Fruit fly (Drosophila melanogaster): ENCODE data around the gene Hsc70-3.

The Hsc70-3 gene

dm6 chrX:11821946-11822345 is 15.0 kb upstream of the Hsc70-3 start (continued):
- TF ChIP-seq D19A (tag; optimal IDR thresholded peaks at IDR 0.05) (peak; percentile 21), cad (GFP tag; optimal IDR thresholded peaks at IDR 0.05) (no peak), CG13287 (GFP tag; IDR thresholded peaks at IDR 0.05; ENCODE audit: partially characterized antibody) (0 out of 2 replicates have a peak, but pooled peaks have one; percentile 9), CG4424 (GFP tag; optimal IDR thresholded peaks at IDR 0.05) (no peak), dpn (GFP tag; optimal IDR thresholded peaks at IDR 0.05) (no peak), tio (GFP tag; optimal IDR thresholded peaks at IDR 0.05) (no peak), danr (GFP tag; IDR thresholded peaks at IDR 0.05) (no peak), pum (GFP tag; optimal IDR thresholded peaks at IDR 0.05) (no peak), tx (GFP tag; optimal IDR thresholded peaks at IDR 0.05) (no peak), CG3281 (GFP tag; optimal IDR thresholded peaks at IDR 0.05) (peak; percentile 24), ab (GFP tag; optimal IDR thresholded peaks at IDR 0.05) (no peak), unc-4 (GFP tag; IDR thresholded peaks at IDR 0.05; ENCODE audit: partially characterized antibody) (no peak), CG2120 (GFP tag; optimal IDR thresholded peaks at IDR 0.05) (peak; percentile 7), bowl (GFP tag; IDR thresholded peaks at IDR 0.05) (no peak), kay (GFP tag; optimal IDR thresholded peaks at IDR 0.05) (no peak), Sry-β (GFP tag; optimal IDR thresholded peaks at IDR 0.05) (no peak), pfk (GFP tag; optimal IDR thresholded peaks at IDR 0.05) (peak; percentile 95), CG18262 (tag; optimal IDR thresholded peaks at IDR 0.05) (peak; percentile 10), mirr (GFP tag; optimal IDR thresholded peaks at IDR 0.05) (no peak), CG7372 (GFP tag; IDR thresholded peaks at IDR 0.05) (no peak), ro (GFP tag; IDR thresholded peaks at IDR 0.05) (no peak), Mad (GFP tag; optimal IDR thresholded peaks at IDR 0.05) (no peak), scrt (GFP tag; optimal IDR thresholded peaks at IDR 0.05) (no peak), CG1024 (GFP tag; IDR thresholded peaks at IDR 0.05) (no peak), CG2678 (tag; optimal IDR thresholded peaks at IDR 0.05) (peak; percentile 28), CG6683 (GFP tag; optimal IDR thresholded peaks at IDR 0.05) (no peak), CG6854 (GFP tag; optimal IDR thresholded peaks at IDR 0.05) (peak; percentile 7), ewg (GFP tag; optimal IDR thresholded peaks at IDR 0.05) (no peak), E2f1 (GFP tag; IDR thresholded peaks at IDR 0.05) (0 out of 2 replicates have a peak, but pooled peaks have one; percentile 23), gro (GFP tag; optimal IDR thresholded peaks at IDR 0.05) (no peak), Nf-YA (GFP tag; IDR thresholded peaks at IDR 0.05) (no peak), nom (GFP tag; optimal IDR thresholded peaks at IDR 0.05) (peak; percentile 38), CG16779 (GFP tag; IDR thresholded peaks at IDR 0.05) (no peak), CG1233 (GFP tag; optimal IDR thresholded peaks at IDR 0.05) (no peak), CG8290 (GFP tag; optimal IDR thresholded peaks at IDR 0.05) (no peak), CG8290 (tag; optimal IDR thresholded peaks at IDR 0.05) (no peak), CG17385 (GFP tag; optimal IDR thresholded peaks at IDR 0.05) (no peak), grau (tag; optimal IDR thresholded peaks at IDR 0.05) (peak; percentile 28), Hand (GFP tag; optimal IDR thresholded peaks at IDR 0.05) (no peak), dmrt11E (tag; optimal IDR thresholded peaks at IDR 0.05) (no peak), CG10431 (GFP tag; optimal IDR thresholded peaks at IDR 0.05) (no peak), Gug (GFP tag; IDR thresholded peaks at IDR 0.05) (no peak), sug (tag; optimal IDR thresholded peaks at IDR 0.05) (no peak), Hsf (GFP tag; optimal IDR thresholded peaks at IDR 0.05) (no peak), sens-2 (GFP tag; IDR thresholded peaks at IDR 0.05) (no peak), CG7357 (GFP tag; IDR thresholded peaks at IDR 0.05) (no peak), eyg (GFP tag; optimal IDR thresholded peaks at IDR 0.05) (no peak), Med (GFP tag) (peak; percentile 74), Drgx (GFP tag; IDR thresholded peaks at IDR 0.05) (no peak), CG11456 (GFP tag; IDR thresholded peaks at IDR 0.05) (0 out of 3 replicates have a peak, but pooled peaks have one; percentile 38), crol (GFP tag; IDR thresholded peaks at IDR 0.05) (peak; percentile 64), CG13775 (GFP tag; optimal IDR thresholded peaks at IDR 0.05) (no peak), Gsc (GFP tag; IDR thresholded peaks at IDR 0.05) (no peak)
